Worm (Caenorhabditis elegans): ENCODE measurements around the gene atln-1.

ce11 chrIV:2838308-2838707 lies 49.8 kb downstream of the atln-1 start, which contains the start of gene Y54G2A.7:
- TF ChIP-seq snpc-4 (tag; optimal IDR thresholded peaks at IDR 0.05), result no peak
- no peak for TF ChIP-seq ztf-11 (tag; optimal IDR thresholded peaks at IDR 0.05)
- no peak for TF ChIP-seq lsy-2 (tag; optimal IDR thresholded peaks at IDR 0.05)
- no peak for TF ChIP-seq elt-3 (tag; optimal IDR thresholded peaks at IDR 0.05)
- TF ChIP-seq drap-1 (GFP tag; optimal IDR thresholded peaks at IDR 0.05), result no peak
- no peak for TF ChIP-seq blmp-1 (tag; optimal IDR thresholded peaks at IDR 0.05)
- TF ChIP-seq nhr-76 (tag; optimal IDR thresholded peaks at IDR 0.05), result no peak
- TF ChIP-seq lin-13 (tag; optimal IDR thresholded peaks at IDR 0.05), result no peak
- no peak for TF ChIP-seq unc-62 (GFP tag; optimal IDR thresholded peaks at IDR 0.05)
